Worm (Caenorhabditis elegans) whole organism, mixed stage, embryonic: ENCODE results near the gene F22F7.2.

Experiments
- blmp-1 ChIP-seq: fragments of 150-350 bp; optimal IDR thresholded peaks from 2 replicates; lab custom pipeline; 2014; ENCODE audit warnings: missing biosample characterization, missing genetic modification characterization
- ceh-83 ChIP-seq: fragments of 200-800 bp; sonication (Bioruptor generic); optimal IDR thresholded peaks from 2 replicates; lab custom pipeline; 2018; ENCODE audit warnings: mild to moderate bottlenecking, missing genetic modification characterization, missing compliant biosample characterization
- cnd-1 ChIP-seq: fragments of 200-800 bp; sonication (Bioruptor generic); optimal IDR thresholded peaks from 2 replicates; lab custom pipeline; 2018; ENCODE audit warnings: mild to moderate bottlenecking, missing genetic modification characterization, missing compliant biosample characterization
- lsy-2 ChIP-seq: fragments of 150-350 bp; optimal IDR thresholded peaks from 2 replicates; lab custom pipeline; 2014; ENCODE audit warnings: missing biosample characterization, missing genetic modification characterization
- mep-1 ChIP-seq: fragments of 150-350 bp; optimal IDR thresholded peaks from 2 replicates; lab custom pipeline; 2017; ENCODE audit warnings: missing biosample characterization, missing genetic modification reagents, missing genetic modification characterization, inconsistent platforms
- nhr-237 ChIP-seq: fragments of 150-350 bp; optimal IDR thresholded peaks from 2 replicates; lab custom pipeline; 2014; ENCODE audit warnings: missing biosample characterization, missing genetic modification characterization
- pha-4 ChIP-seq: fragments of 150-350 bp; optimal IDR thresholded peaks from 2 replicates; lab custom pipeline; 2018; ENCODE audit warnings: missing biosample characterization, missing genetic modification reagents, missing genetic modification characterization
- sem-2 ChIP-seq: fragments of 200-800 bp; sonication (Bioruptor generic); optimal IDR thresholded peaks from 2 replicates; lab custom pipeline; 2018; ENCODE audit warnings: mild to moderate bottlenecking, missing genetic modification characterization, missing compliant biosample characterization
- unc-39 ChIP-seq: fragments of 150-350 bp; optimal IDR thresholded peaks from 2 replicates; lab custom pipeline; 2014; ENCODE audit warnings: missing biosample characterization, missing genetic modification characterization
- unc-62 ChIP-seq: fragments of 150-350 bp; optimal IDR thresholded peaks from 2 replicates; lab custom pipeline; 2014; ENCODE audit warnings: missing biosample characterization, missing genetic modification reagents, missing genetic modification characterization

DNA sequence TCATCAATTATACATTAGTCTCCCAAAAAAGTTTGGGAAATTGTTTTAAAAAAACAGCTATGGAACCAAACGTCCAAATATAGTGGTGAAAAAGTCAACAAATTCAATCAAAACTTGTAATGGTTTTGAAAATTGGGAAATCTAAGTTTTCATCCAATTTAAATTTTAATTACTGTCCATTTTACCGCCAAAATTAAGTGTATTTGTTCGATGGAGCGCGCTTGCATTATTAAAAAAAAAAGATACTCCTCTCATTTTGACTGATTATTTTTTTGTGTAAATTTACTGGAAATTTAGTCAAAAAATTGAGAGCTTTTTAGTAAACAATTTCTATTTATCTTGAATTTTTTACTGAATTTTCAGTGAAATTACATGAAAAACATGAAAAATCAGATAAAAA, 51.9 kb downstream of the F22F7.2 start:
- no peak for TF ChIP-seq nhr-237 (tag; lab: Kevin White, UChicago)
- TF ChIP-seq mep-1 (tag; lab: Kevin White, UChicago): no peak
- no peak for TF ChIP-seq cnd-1 (tag; lab: Kevin White, UChicago)
- TF ChIP-seq unc-39 (tag; lab: Kevin White, UChicago): no peak
- TF ChIP-seq pha-4: no peak
- no peak for TF ChIP-seq lsy-2 (tag; lab: Kevin White, UChicago)
- no peak for TF ChIP-seq sem-2 (GFP tag; lab: Kevin White, UChicago)
- TF ChIP-seq unc-62 (GFP tag; lab: Kevin White, UChicago): no peak
- TF ChIP-seq ceh-83 (GFP tag; lab: Kevin White, UChicago): no peak
- no peak for TF ChIP-seq blmp-1 (tag; lab: Kevin White, UChicago)
